Fruit fly (Drosophila melanogaster) ovary, adult (tissue): ENCODE measurements around the gene kuk.
A peak's percentile ranks its signal among the peaks of the same experiment; 100 is the strongest.

Experiments
- CG17801 ChIP-seq: fragments of 200-800 bp; optimal IDR thresholded peaks from 2 replicates; lab custom pipeline; 2019; ENCODE audit warnings: missing biosample characterization, mild to moderate bottlenecking, missing genetic modification characterization, moderate library complexity; ENCODE audit not compliant: partially characterized antibody

The kuk gene

dm6 chr3R:17059811-17060169, 20.3 kb upstream of the kuk start:
- TF ChIP-seq CG17801 (GFP tag; lab: Kevin White, UChicago) = no peak

dm6 chr3R:17060244-17060664, 19.8 kb upstream of the kuk start:
- TF ChIP-seq CG17801 (GFP tag; lab: Kevin White, UChicago) = no peak

dm6 chr3R:17060809-17061394, 19.1 kb upstream of the kuk start:
- TF ChIP-seq CG17801 (GFP tag; lab: Kevin White, UChicago) = no peak

dm6 chr3R:17061736-17062371, 18.2 kb upstream of the kuk start:
- TF ChIP-seq CG17801 (GFP tag; lab: Kevin White, UChicago) = no peak

DNA sequence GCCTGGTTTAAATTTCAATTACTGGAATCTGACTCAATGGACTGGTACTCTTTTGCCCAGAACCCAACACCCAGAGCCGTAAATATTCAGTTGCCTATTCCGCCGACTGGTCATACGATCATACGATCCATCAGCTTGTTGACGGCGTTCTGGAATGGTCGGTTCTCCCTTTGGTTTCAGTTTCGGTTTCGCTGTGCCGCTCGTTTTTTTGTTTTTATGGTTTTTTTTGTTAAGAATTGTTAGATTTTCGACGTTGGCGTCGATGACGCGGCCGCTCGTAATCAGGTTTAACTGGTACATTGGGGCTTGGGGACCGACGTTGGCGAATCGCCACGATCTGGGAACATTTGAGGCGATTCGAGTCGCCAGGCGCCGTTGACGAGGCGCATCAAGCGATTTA, 17.3 kb upstream of the kuk start:
- TF ChIP-seq CG17801 (GFP tag; lab: Kevin White, UChicago) = peak; percentile 0

- no peak for TF ChIP-seq CG17801 (GFP tag; lab: Kevin White, UChicago)
Observed at dm6 chr3R:17063763-17064162, 16.3 kb upstream of the kuk start.

DNA sequence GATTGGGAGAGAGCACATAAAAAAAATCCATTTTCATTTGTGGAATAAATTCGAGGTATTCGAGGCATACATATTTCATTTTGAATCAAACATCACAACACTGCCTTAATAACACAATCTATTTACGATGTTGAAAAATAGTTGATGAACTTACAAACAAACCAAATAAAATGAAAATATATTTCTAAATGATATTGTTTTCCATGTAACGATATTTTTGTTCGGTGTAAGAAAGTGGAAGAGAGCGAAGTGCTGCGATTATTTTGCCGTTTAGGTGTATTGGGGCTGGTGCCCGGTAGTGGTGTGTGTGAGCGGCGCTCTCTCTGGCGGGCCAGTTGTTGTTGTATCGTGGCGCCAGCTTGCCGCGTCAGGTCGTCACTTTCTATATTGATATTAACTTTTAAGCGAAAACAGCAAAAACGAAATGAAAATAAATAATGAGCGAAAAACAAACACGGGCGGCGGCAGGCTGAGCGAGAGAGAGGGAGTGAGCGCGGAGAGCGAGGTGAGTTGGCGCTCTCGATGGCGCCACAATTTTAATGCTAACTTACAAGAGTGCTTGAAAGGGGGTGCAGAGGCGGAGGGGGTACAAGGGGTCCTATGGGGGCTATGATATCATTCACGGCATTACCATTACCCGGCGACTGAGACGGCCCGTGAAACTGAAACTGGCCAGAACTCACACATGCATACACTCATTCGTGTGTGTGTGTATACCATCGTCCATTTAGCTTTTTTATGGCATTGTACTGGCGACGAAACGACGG, 14.8 kb upstream of the kuk start:
- TF ChIP-seq CG17801 (GFP tag; lab: Kevin White, UChicago) = peak; percentile 85

DNA sequence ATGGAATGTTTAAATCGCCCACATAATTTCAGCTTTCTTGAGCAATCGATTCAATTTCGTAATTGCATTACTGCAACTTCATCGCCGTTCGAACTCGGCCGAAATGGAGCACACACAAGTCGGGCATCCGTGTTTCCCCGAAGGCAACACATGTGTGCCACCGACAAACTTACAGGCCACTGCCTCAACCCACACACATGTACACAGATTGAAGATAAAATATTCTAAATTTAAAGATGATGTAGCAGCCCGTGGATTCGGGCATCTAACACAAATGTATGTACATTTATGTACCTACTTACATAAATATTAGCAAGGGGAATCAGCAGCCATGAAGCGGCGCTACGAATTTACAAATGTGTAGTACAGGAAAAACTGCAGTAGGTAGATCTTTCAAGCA, 14.0 kb upstream of the kuk start:
- TF ChIP-seq CG17801 (GFP tag; lab: Kevin White, UChicago) = no peak

DNA sequence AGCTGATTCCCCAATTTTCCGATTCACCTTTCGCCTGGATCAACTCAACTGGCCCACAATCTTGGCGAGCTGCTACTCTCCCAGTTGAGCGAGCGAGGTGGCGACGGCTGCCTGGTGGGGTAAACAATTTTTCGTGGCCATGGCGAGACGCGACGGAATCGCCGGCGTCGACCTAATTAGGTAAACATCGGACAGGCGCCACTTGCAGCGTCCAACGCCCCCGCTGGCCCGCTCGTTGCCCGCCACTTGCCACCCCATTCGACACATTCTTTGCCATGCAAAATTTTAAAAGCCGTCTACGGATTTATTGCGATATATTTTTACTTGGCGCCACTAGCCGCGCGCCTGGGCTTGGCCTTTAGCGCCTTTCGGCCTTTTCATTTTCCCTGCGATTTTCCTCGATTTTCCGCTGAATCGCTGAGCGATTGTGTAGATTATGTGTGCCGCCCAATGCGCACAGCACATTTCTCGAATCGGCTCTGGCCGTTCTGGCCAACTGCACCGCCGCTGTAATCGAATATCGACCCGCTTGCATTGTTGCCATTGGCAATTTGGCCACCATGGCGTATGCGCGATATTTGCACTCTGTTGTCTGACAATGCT, 13.1 kb upstream of the kuk start:
- TF ChIP-seq CG17801 (GFP tag; lab: Kevin White, UChicago) = no peak

dm6 chr3R:17067721-17068120, 12.3 kb upstream of the kuk start:
- TF ChIP-seq CG17801 (GFP tag; lab: Kevin White, UChicago) = no peak

dm6 chr3R:17072526-17073114, 7.4 kb upstream of the kuk start, which contains the start of the genes Ns1 and mRpS11:
TSS of gene Ns1 (minus strand) at chr3R:17072675.
TSS of gene mRpS11 (plus strand) at chr3R:17072732.
- TF ChIP-seq CG17801 (GFP tag; lab: Kevin White, UChicago) = no peak

- no peak for TF ChIP-seq CG17801 (GFP tag; lab: Kevin White, UChicago)
Observed at dm6 chr3R:17077968-17078417, 2.1 kb upstream of the kuk start.

dm6 chr3R:17078961-17079858, 834 bp upstream of the kuk start:
- TF ChIP-seq CG17801 (GFP tag; lab: Kevin White, UChicago) = no peak
